Worm (Caenorhabditis elegans): Measurements from ENCODE around the gene col-126.

- TF ChIP-seq mep-1 (tag; optimal IDR thresholded peaks at IDR 0.05), result no peak
- no peak for TF ChIP-seq unc-62 (GFP tag; optimal IDR thresholded peaks at IDR 0.05)
- no peak for TF ChIP-seq efl-1 (optimal IDR thresholded peaks at IDR 0.05)
- peak in 1 of 2 experiments; percentile 62 for TF ChIP-seq efl-1 (GFP tag; optimal IDR thresholded peaks at IDR 0.05 in 1 of 2)
- TF ChIP-seq pax-3 (tag; optimal IDR thresholded peaks at IDR 0.05), result no peak
- no peak for TF ChIP-seq unc-130 (tag; optimal IDR thresholded peaks at IDR 0.05)
- no peak for TF ChIP-seq pqm-1 (tag; optimal IDR thresholded peaks at IDR 0.05)
- no peak for TF ChIP-seq nhr-90 (tag; optimal IDR thresholded peaks at IDR 0.05; ENCODE audit: poor library complexity)
- no peak for TF ChIP-seq nhr-11 (tag; optimal IDR thresholded peaks at IDR 0.05)
- no peak for TF ChIP-seq hlh-17 (GFP tag; optimal IDR thresholded peaks at IDR 0.05; ENCODE audit: borderline replicate concordance)
- no peak for TF ChIP-seq tlp-1 (tag; optimal IDR thresholded peaks at IDR 0.05)
- no peak for TF ChIP-seq mab-9 (GFP tag; IDR thresholded peaks at IDR 0.05)
Measured at ce11 chrIV:11269483-11269882, 6.3 kb downstream of the col-126 start.
